Fruit fly (Drosophila melanogaster) whole organism, prepupa: Measurements from ENCODE around the gene CG4619.

Experiments used
- Blimp-1 ChIP-seq: fragments of 200-800 bp; sonication (Bioruptor generic); optimal IDR thresholded peaks from 3 replicates; lab custom pipeline; 2017; ENCODE audit warnings: missing biosample characterization, missing genetic modification characterization, mild to moderate bottlenecking, moderate library complexity, missing genetic modification reagents
- CG10631 ChIP-seq: fragments of 200-800 bp; sonication (Bioruptor generic); optimal IDR thresholded peaks from 2 replicates; lab custom pipeline; 2016; ENCODE audit warnings: missing biosample characterization, missing genetic modification characterization
- CG10669 ChIP-seq: fragments of 200-800 bp; sonication (Bioruptor generic); optimal IDR thresholded peaks from 3 replicates; lab custom pipeline; 2018; ENCODE audit warnings: missing biosample characterization, mild to moderate bottlenecking, missing genetic modification characterization, moderate library complexity
- CG11294 ChIP-seq: fragments of 200-800 bp; sonication (Bioruptor generic); IDR thresholded peaks from 2 replicates; pipeline ENCODE4 v1.3.6; 2022; ENCODE audit warnings: missing biosample characterization, missing genetic modification characterization
- CG11902 ChIP-seq: fragments of 200-800 bp; sonication (Bioruptor generic); optimal IDR thresholded peaks from 3 replicates; lab custom pipeline; 2016; ENCODE audit warnings: missing biosample characterization, missing genetic modification characterization
- CG15336 ChIP-seq: fragments of 200-800 bp; sonication (Bioruptor generic); IDR thresholded peaks from 2 replicates; pipeline ENCODE4 v1.3.6; 2022; ENCODE audit warnings: missing biosample characterization, missing genetic modification characterization
- CG1621 ChIP-seq: fragments of 200-800 bp; sonication (Bioruptor generic); optimal IDR thresholded peaks from 3 replicates; lab custom pipeline; 2018; ENCODE audit warnings: missing biosample characterization, mild to moderate bottlenecking, missing genetic modification characterization
- CG16779 ChIP-seq: fragments of 200-800 bp; sonication (Bioruptor generic); optimal IDR thresholded peaks from 3 replicates; lab custom pipeline; 2017; ENCODE audit warnings: missing biosample characterization, mild to moderate bottlenecking, missing genetic modification characterization
- CG3032 ChIP-seq: fragments of 200-800 bp; optimal IDR thresholded peaks from 2 replicates; lab custom pipeline; 2019; ENCODE audit warnings: missing biosample characterization, mild to moderate bottlenecking, missing genetic modification characterization, moderate library complexity
- CG31627 ChIP-seq: fragments of 200-800 bp; sonication (Bioruptor generic); optimal IDR thresholded peaks from 3 replicates; lab custom pipeline; 2016; ENCODE audit warnings: missing biosample characterization, missing genetic modification characterization
- CG34406 ChIP-seq: fragments of 200-800 bp; sonication (Bioruptor generic); optimal IDR thresholded peaks from 3 replicates; lab custom pipeline; 2016; ENCODE audit warnings: missing biosample characterization, missing genetic modification characterization
- CG3919 ChIP-seq: fragments of 200-800 bp; sonication (Bioruptor generic); optimal IDR thresholded peaks from 3 replicates; lab custom pipeline; 2016; ENCODE audit warnings: missing biosample characterization, missing genetic modification characterization
- CG4318 ChIP-seq: fragments of 200-800 bp; sonication (Bioruptor generic); optimal IDR thresholded peaks from 3 replicates; lab custom pipeline; 2017; ENCODE audit warnings: missing biosample characterization, mild to moderate bottlenecking, missing genetic modification characterization
- CG6163 ChIP-seq: fragments of 200-800 bp; sonication (Bioruptor generic); IDR thresholded peaks from 3 replicates; pipeline ENCODE4 v1.3.6; 2022; ENCODE audit warnings: missing biosample characterization, missing genetic modification characterization
- CG6276 ChIP-seq: fragments of 200-800 bp; sonication (Bioruptor generic); optimal IDR thresholded peaks from 2 replicates; lab custom pipeline; 2017; ENCODE audit warnings: missing biosample characterization, mild to moderate bottlenecking, missing genetic modification characterization
- CG6792 ChIP-seq: fragments of 200-800 bp; sonication (Bioruptor generic); optimal IDR thresholded peaks from 3 replicates; lab custom pipeline; 2016; ENCODE audit warnings: missing biosample characterization, missing genetic modification characterization
- CG6808 ChIP-seq: fragments of 200-800 bp; sonication (Bioruptor generic); optimal IDR thresholded peaks from 3 replicates; lab custom pipeline; 2017; ENCODE audit warnings: missing biosample characterization, missing genetic modification characterization, mild to moderate bottlenecking, moderate library complexity, missing genetic modification reagents
- CG6854 ChIP-seq: fragments of 200-800 bp; sonication (Bioruptor generic); optimal IDR thresholded peaks from 2 replicates; lab custom pipeline; 2017; ENCODE audit warnings: missing biosample characterization, mild to moderate bottlenecking, missing genetic modification characterization
- CG7368 ChIP-seq: fragments of 200-800 bp; sonication (Bioruptor generic); optimal IDR thresholded peaks from 3 replicates; lab custom pipeline; 2016; ENCODE audit warnings: missing biosample characterization, missing genetic modification characterization
- CG8119 ChIP-seq: fragments of 200-800 bp; sonication (Bioruptor generic); IDR thresholded peaks from 3 replicates; pipeline ENCODE4 v1.3.6; 2022; ENCODE audit warnings: missing biosample characterization, missing genetic modification characterization
- CG8319 ChIP-seq: fragments of 200-800 bp; sonication (Bioruptor generic); optimal IDR thresholded peaks from 3 replicates; lab custom pipeline; 2016; ENCODE audit warnings: missing biosample characterization, missing genetic modification characterization
- CG9139 ChIP-seq: fragments of 200-800 bp; sonication (Bioruptor generic); optimal IDR thresholded peaks from 3 replicates; lab custom pipeline; 2017; ENCODE audit warnings: missing biosample characterization, mild to moderate bottlenecking, missing genetic modification characterization
- Eip78C ChIP-seq: fragments of 200-800 bp; sonication (Bioruptor generic); peaks from one replicate; lab custom pipeline; 2016; ENCODE audit warnings: missing biosample characterization, missing genetic modification characterization
- Eip93F ChIP-seq: fragments of 200-800 bp; sonication (Bioruptor generic); optimal IDR thresholded peaks from 2 replicates; lab custom pipeline; 2016; ENCODE audit warnings: missing biosample characterization, mild to moderate bottlenecking, missing genetic modification characterization
- Ets21C ChIP-seq: fragments of 200-800 bp; sonication (Bioruptor generic); optimal IDR thresholded peaks from 3 replicates; lab custom pipeline; 2016; ENCODE audit warnings: missing biosample characterization, missing genetic modification characterization
- Ets96B ChIP-seq: fragments of 200-800 bp; optimal IDR thresholded peaks from 2 replicates; lab custom pipeline; 2019; ENCODE audit warnings: missing biosample characterization, mild to moderate bottlenecking, missing genetic modification characterization, moderate library complexity
- Gug ChIP-seq: fragments of 200-800 bp; sonication (Bioruptor generic); IDR thresholded peaks from 2 replicates; pipeline ENCODE4 v1.3.6; 2022; ENCODE audit warnings: missing biosample characterization, missing genetic modification characterization
- Hr38 ChIP-seq: sonication (Bioruptor generic); optimal IDR thresholded peaks from 2 replicates; lab custom pipeline; 2016; ENCODE audit warnings: missing biosample characterization, missing genetic modification characterization
- Hr39 ChIP-seq: fragments of 200-800 bp; sonication (Bioruptor generic); optimal IDR thresholded peaks from 2 replicates; lab custom pipeline; 2016; ENCODE audit warnings: missing biosample characterization, missing genetic modification characterization
- Lpt ChIP-seq: fragments of 200-800 bp; sonication (Bioruptor generic); optimal IDR thresholded peaks from 3 replicates; lab custom pipeline; 2016; ENCODE audit warnings: missing biosample characterization, missing genetic modification characterization
- Smox ChIP-seq: fragments of 200-800 bp; sonication (Bioruptor generic); optimal IDR thresholded peaks from 3 replicates; lab custom pipeline; 2016; ENCODE audit warnings: missing biosample characterization, missing genetic modification characterization
- Sox14 ChIP-seq: fragments of 200-800 bp; sonication (Bioruptor generic); optimal IDR thresholded peaks from 3 replicates; lab custom pipeline; 2016; ENCODE audit warnings: missing biosample characterization, missing genetic modification characterization
- achi ChIP-seq: fragments of 200-800 bp; sonication (Bioruptor generic); optimal IDR thresholded peaks from 3 replicates; lab custom pipeline; 2016; ENCODE audit warnings: missing biosample characterization, missing genetic modification characterization
- acj6 ChIP-seq: fragments of 200-800 bp; sonication (Bioruptor generic); optimal IDR thresholded peaks from 3 replicates; lab custom pipeline; 2016; ENCODE audit warnings: missing biosample characterization, missing genetic modification characterization
- dac ChIP-seq: fragments of 200-800 bp; sonication (Bioruptor generic); optimal IDR thresholded peaks from 2 replicates; lab custom pipeline; 2017; ENCODE audit warnings: missing biosample characterization, mild to moderate bottlenecking, missing genetic modification characterization
- dsx ChIP-seq: fragments of 200-800 bp; optimal IDR thresholded peaks from 3 replicates; lab custom pipeline; 2019; ENCODE audit warnings: missing biosample characterization, mild to moderate bottlenecking, missing genetic modification characterization, moderate library complexity; ENCODE audit not compliant: poor library complexity, severe bottlenecking
- eg ChIP-seq: fragments of 200-800 bp; sonication (Bioruptor generic); IDR thresholded peaks from 3 replicates; pipeline ENCODE4 v1.3.6; 2022; ENCODE audit warnings: missing biosample characterization, missing genetic modification characterization
- esn ChIP-seq: fragments of 200-800 bp; sonication (Bioruptor generic); optimal IDR thresholded peaks from 2 replicates; lab custom pipeline; 2016; ENCODE audit warnings: missing biosample characterization, mild to moderate bottlenecking, missing genetic modification characterization, moderate library complexity
- fd85E ChIP-seq: fragments of 200-800 bp; sonication (Bioruptor generic); optimal IDR thresholded peaks from 3 replicates; lab custom pipeline; 2016; ENCODE audit warnings: missing biosample characterization, missing genetic modification characterization
- fkh ChIP-seq: fragments of 200-800 bp; sonication (Bioruptor generic); optimal IDR thresholded peaks from 3 replicates; lab custom pipeline; 2017; ENCODE audit warnings: missing biosample characterization, mild to moderate bottlenecking, missing genetic modification characterization, moderate library complexity
- lz ChIP-seq: fragments of 200-800 bp; sonication (Bioruptor generic); optimal IDR thresholded peaks from 3 replicates; lab custom pipeline; 2016; ENCODE audit warnings: missing biosample characterization, missing genetic modification characterization
- net ChIP-seq: fragments of 200-800 bp; sonication (Bioruptor generic); optimal IDR thresholded peaks from 3 replicates; lab custom pipeline; 2016; ENCODE audit warnings: missing biosample characterization, missing genetic modification characterization
- pdm3 ChIP-seq: fragments of 200-800 bp; sonication (Bioruptor generic); optimal IDR thresholded peaks from 3 replicates; lab custom pipeline; 2016; ENCODE audit warnings: missing biosample characterization, missing genetic modification characterization
- spab ChIP-seq: fragments of 200-800 bp; sonication (Bioruptor generic); optimal IDR thresholded peaks from 2 replicates; lab custom pipeline; 2017; ENCODE audit warnings: missing biosample characterization, mild to moderate bottlenecking, missing genetic modification characterization, missing genetic modification reagents
- ss ChIP-seq, 2 experiments: fragments of 200-800 bp; sonication (Bioruptor generic); optimal IDR thresholded peaks; 2 replicates in 1 of 2; 3 replicates in 1 of 2; lab custom pipeline; 2017 to 2018; ENCODE audit warnings: mild to moderate bottlenecking in 2 of 2, missing biosample characterization in 2 of 2, missing genetic modification characterization in 2 of 2, moderate library complexity in 1 of 2
- svp ChIP-seq: fragments of 200-800 bp; sonication (Bioruptor generic); peaks from one replicate; lab custom pipeline; 2016; ENCODE audit warnings: missing biosample characterization, missing genetic modification characterization
- vri ChIP-seq: fragments of 200-800 bp; sonication (Bioruptor generic); optimal IDR thresholded peaks from 3 replicates; lab custom pipeline; 2016; ENCODE audit warnings: missing biosample characterization, mild to moderate bottlenecking, missing genetic modification characterization

The CG4619 gene

dm6 chr2L:9894871-9895364 lies 43.7 kb upstream of the CG4619 start, which contains the start of gene Bka (continued):
- TF ChIP-seq Ets96B (tag; lab: Kevin White, UChicago) (peak; percentile 13), CG1621 (tag; lab: Kevin White, UChicago) (no peak), fd85E (GFP tag; lab: Kevin White, UChicago) (no peak), CG7368 (GFP tag; lab: Kevin White, UChicago) (peak; percentile 21), CG3919 (GFP tag; lab: Kevin White, UChicago) (no peak), CG6854 (peak; percentile 52), CG11294 (GFP tag; lab: Robert Waterston, UW) (no peak), Eip78C (GFP tag; lab: Kevin White, UChicago) (peak; percentile 77), CG16779 (tag; lab: Kevin White, UChicago) (no peak), spab (no peak), fkh (GFP tag; lab: Kevin White, UChicago) (peak; percentile 52), pdm3 (GFP tag; lab: Kevin White, UChicago) (no peak), dsx (GFP tag; lab: Kevin White, UChicago) (peak; percentile 25), CG6163 (GFP tag; lab: Robert Waterston, UW) (no peak), CG6808 (GFP tag; lab: Kevin White, UChicago) (peak; percentile 18), eg (no peak), acj6 (peak; percentile 29), ss (GFP tag; optimal IDR thresholded peaks at IDR 0.05; lab: Kevin White, UChicago) (peak in 1 of 2 experiments; percentile 58)
- TF ChIP-seq, all 60 proteins: peak for 23

- TF ChIP-seq esn (GFP tag; lab: Kevin White, UChicago) (peak; percentile 71), fkh (GFP tag; lab: Kevin White, UChicago) (peak; percentile 22), vri (GFP tag; lab: Kevin White, UChicago) (peak; percentile 26), CG10669 (GFP tag; lab: Kevin White, UChicago) (no peak), CG6163 (GFP tag; lab: Robert Waterston, UW) (no peak), spab (no peak), eg (no peak), Eip93F (GFP tag; lab: Kevin White, UChicago) (no peak), CG31627 (GFP tag; lab: Kevin White, UChicago) (peak; percentile 24), CG1621 (tag; lab: Kevin White, UChicago) (peak; percentile 28), dac (GFP tag; lab: Kevin White, UChicago) (no peak), lz (GFP tag; lab: Kevin White, UChicago) (no peak), Gug (no peak), ss (GFP tag; optimal IDR thresholded peaks at IDR 0.05; lab: Kevin White, UChicago) (peak; percentile 32 to 39), Lpt (GFP tag; lab: Kevin White, UChicago) (no peak), CG9139 (GFP tag; lab: Kevin White, UChicago) (no peak), Smox (GFP tag; lab: Kevin White, UChicago) (peak; percentile 36), CG34406 (GFP tag; lab: Kevin White, UChicago) (peak; percentile 36), CG15336 (no peak), Hr39 (GFP tag; lab: Kevin White, UChicago) (peak; percentile 30), CG6854 (peak; percentile 73), CG11902 (no peak), CG8119 (no peak; the same call in 2 of the 3 replicates), Blimp-1 (GFP tag; lab: Kevin White, UChicago) (no peak), Sox14 (peak; percentile 70), CG6276 (GFP tag; lab: Kevin White, UChicago) (no peak), Ets96B (tag; lab: Kevin White, UChicago) (no peak), Ets21C (peak; percentile 26), fd85E (GFP tag; lab: Kevin White, UChicago) (no peak), CG3032 (tag; lab: Kevin White, UChicago) (peak; percentile 1), Hr38 (GFP tag; lab: Kevin White, UChicago) (no peak), dsx (GFP tag; lab: Kevin White, UChicago) (no peak), net (no peak), CG10631 (GFP tag; lab: Kevin White, UChicago) (no peak), pdm3 (GFP tag; lab: Kevin White, UChicago) (no peak), CG6792 (GFP tag; lab: Kevin White, UChicago) (no peak), CG8319 (GFP tag; lab: Kevin White, UChicago) (no peak), svp (no peak), CG4318 (GFP tag; lab: Kevin White, UChicago) (no peak), CG6808 (GFP tag; lab: Kevin White, UChicago) (peak; percentile 45), CG7368 (GFP tag; lab: Kevin White, UChicago) (no peak), acj6 (peak; percentile 31), achi (no peak)
These were observed 41.4 kb upstream of the CG4619 start, which contains the start of gene RpS2 for dm6 chr2L:9897296-9897695. TSS of gene RpS2 (minus strand) at chr2L:9897552.
